Worm (Caenorhabditis elegans): ENCODE data around the gene C48B4.10.

ce11 chrIII:9544820-9545219, 19.5 kb downstream of the C48B4.10 start, which contains the start of gene ZK1098.12:
- TF ChIP-seq ceh-32 (tag; optimal IDR thresholded peaks at IDR 0.05; ENCODE audit: poor library complexity) = no peak
- no peak for TF ChIP-seq fkh-10 (GFP tag; optimal IDR thresholded peaks at IDR 0.05)
- TF ChIP-seq nhr-10 (tag; optimal IDR thresholded peaks at IDR 0.05) = no peak

Measured in whole organism, L4 larva.